Fruit fly (Drosophila melanogaster) S2 (cell line): ENCODE data around the gene RpL34a.

Experiments used
- CG8478 ChIP-seq: fragments of >200 bp; optimal IDR thresholded peaks from 2 replicates; lab custom pipeline; 2018
- CTCF ChIP-seq, 2 experiments: fragments of >200 bp; optimal IDR thresholded peaks; 2 replicates each; lab custom pipeline; 2018

dm6 chr3R:26030562-26030961 is 28.5 kb downstream of the RpL34a start:
- TF ChIP-seq CTCF (optimal IDR thresholded peaks at IDR 0.05; lab: Kevin White, UChicago) (no peak), CG8478 (lab: Kevin White, UChicago) (no peak)
